Fruit fly (Drosophila melanogaster): ENCODE results near the gene CG14646.

Gene CG14646

dm6 chr3R:4407325-4407724, 17.2 kb downstream of the CG14646 start:
- TF ChIP-seq CG8478 (optimal IDR thresholded peaks at IDR 0.05) (no peak), pan (optimal IDR thresholded peaks at IDR 0.05) (no peak), usp (GFP tag; optimal IDR thresholded peaks at IDR 0.05) (no peak)

- TF ChIP-seq usp (GFP tag; optimal IDR thresholded peaks at IDR 0.05): no peak
- no peak for TF ChIP-seq psq (optimal IDR thresholded peaks at IDR 0.05)
- TF ChIP-seq pan (optimal IDR thresholded peaks at IDR 0.05): no peak
- TF ChIP-seq EcR (GFP tag; optimal IDR thresholded peaks at IDR 0.05): no peak
- TF ChIP-seq CG8478 (optimal IDR thresholded peaks at IDR 0.05): no peak
- TF ChIP-seq Dll (optimal IDR thresholded peaks at IDR 0.05): no peak
Observed at dm6 chr3R:4416138-4416537, 26.0 kb downstream of the CG14646 start, which contains the start of gene CG31528. CG31528 (plus strand) TSS chr3R:4416438.

- no peak for TF ChIP-seq CG8478 (optimal IDR thresholded peaks at IDR 0.05)
- no peak for TF ChIP-seq pan (optimal IDR thresholded peaks at IDR 0.05)
- no peak for TF ChIP-seq Dll (optimal IDR thresholded peaks at IDR 0.05)
- TF ChIP-seq EcR (GFP tag; optimal IDR thresholded peaks at IDR 0.05): no peak
- no peak for TF ChIP-seq usp (GFP tag; optimal IDR thresholded peaks at IDR 0.05)
- no peak for TF ChIP-seq psq (optimal IDR thresholded peaks at IDR 0.05)
Observed at dm6 chr3R:4419482-4419881, 29.3 kb downstream of the CG14646 start, which contains the start of gene CG32944. CG32944 (minus strand) TSS chr3R:4419578.

- TF ChIP-seq Dll (optimal IDR thresholded peaks at IDR 0.05): no peak
- no peak for TF ChIP-seq EcR (GFP tag; optimal IDR thresholded peaks at IDR 0.05)
- TF ChIP-seq pan (optimal IDR thresholded peaks at IDR 0.05): no peak
Observed at dm6 chr3R:4426730-4427129, 36.6 kb downstream of the CG14646 start, which contains the start of gene CG31525. CG31525 (plus strand) TSS chr3R:4427030.

dm6 chr3R:4428585-4429464, 38.7 kb downstream of the CG14646 start, which contains the start of gene srl:
srl (minus strand) TSS chr3R:4429335.
- TF ChIP-seq pan (optimal IDR thresholded peaks at IDR 0.05) (peak; percentile 10), EcR (GFP tag; optimal IDR thresholded peaks at IDR 0.05) (no peak), usp (GFP tag; optimal IDR thresholded peaks at IDR 0.05) (no peak)

- TF ChIP-seq psq (optimal IDR thresholded peaks at IDR 0.05) (no peak), Dll (optimal IDR thresholded peaks at IDR 0.05) (peak; percentile 15), usp (GFP tag; optimal IDR thresholded peaks at IDR 0.05) (no peak), pan (optimal IDR thresholded peaks at IDR 0.05) (no peak)
Observed at dm6 chr3R:4433441-4434077, 43.4 kb downstream of the CG14646 start, which contains the start of the genes eIF3a and CG1074. eIF3a (minus strand) TSS chr3R:4433895. CG1074 (plus strand) TSS chr3R:4433965.

dm6 chr3R:4437113-4437512, 46.9 kb downstream of the CG14646 start, which contains the start of the genes Lipt2 and CG14650:
Lipt2 (minus strand) TSS chr3R:4437329.
CG14650 (plus strand) TSS chr3R:4437387.
- no peak for TF ChIP-seq CG8478 (optimal IDR thresholded peaks at IDR 0.05)

- TF ChIP-seq EcR (GFP tag; optimal IDR thresholded peaks at IDR 0.05) (no peak), psq (optimal IDR thresholded peaks at IDR 0.05) (no peak), Dll (optimal IDR thresholded peaks at IDR 0.05) (no peak), CG8478 (optimal IDR thresholded peaks at IDR 0.05) (no peak), pan (optimal IDR thresholded peaks at IDR 0.05) (no peak), usp (GFP tag; optimal IDR thresholded peaks at IDR 0.05) (no peak)
Observed at dm6 chr3R:4437817-4438216, 47.7 kb downstream of the CG14646 start.
